Worm (Caenorhabditis elegans) whole organism, L1 larva: ENCODE results near the gene ZK470.4.
A peak's percentile ranks its signal among the peaks of the same experiment; 100 is the strongest.

Experiments used
- blmp-1 ChIP-seq: fragments of 150-350 bp; optimal IDR thresholded peaks from 2 replicates; lab custom pipeline; 2014; ENCODE audit warnings: missing biosample characterization, missing genetic modification characterization
- ceh-63 ChIP-seq: fragments of 200-800 bp; sonication (Bioruptor generic); optimal IDR thresholded peaks from 2 replicates; lab custom pipeline; 2018; ENCODE audit warnings: mild to moderate bottlenecking, missing genetic modification characterization, missing compliant biosample characterization
- ceh-8 ChIP-seq: fragments of 200-800 bp; sonication (Bioruptor generic); optimal IDR thresholded peaks from 2 replicates; lab custom pipeline; 2018; ENCODE audit warnings: mild to moderate bottlenecking, missing genetic modification characterization, moderate library complexity, missing compliant biosample characterization
- ceh-82 ChIP-seq, 3 experiments: fragments of 150-350 bp in 1 of 3; sonication (generic microtip) in 2 of 3; optimal IDR thresholded peaks; 2 replicates each; lab custom pipeline; 2014 to 2017; ENCODE audit warnings: missing biosample characterization in 3 of 3, missing genetic modification characterization in 3 of 3
- efl-1 ChIP-seq, 4 experiments: fragments of 150-350 bp; optimal IDR thresholded peaks in 3 of 4; peaks in 1 of 4; 1 replicate in 1 of 4; 2 replicates in 3 of 4; lab custom pipeline; 2014; ENCODE audit warnings: missing biosample characterization in 2 of 4, missing genetic modification characterization in 2 of 4, missing genetic modification reagents in 2 of 4
- fkh-10 ChIP-seq: sonication (generic microtip); optimal IDR thresholded peaks from 2 replicates; lab custom pipeline; 2017; ENCODE audit warnings: missing biosample characterization, missing genetic modification reagents, missing genetic modification characterization
- lir-3 ChIP-seq: sonication (generic microtip); optimal IDR thresholded peaks from 2 replicates; lab custom pipeline; 2016; ENCODE audit warnings: mild to moderate bottlenecking, missing genetic modification characterization, moderate library complexity, missing compliant biosample characterization; ENCODE audit not compliant: poor library complexity
- nhr-11 ChIP-seq: fragments of 150-350 bp; optimal IDR thresholded peaks from 2 replicates; lab custom pipeline; 2014; ENCODE audit warnings: missing biosample characterization, missing genetic modification characterization
- nhr-28 ChIP-seq: fragments of 150-350 bp; optimal IDR thresholded peaks from 2 replicates; lab custom pipeline; 2014; ENCODE audit warnings: missing biosample characterization, missing genetic modification characterization
- skn-1 ChIP-seq: fragments of 150-350 bp; optimal IDR thresholded peaks from 2 replicates; lab custom pipeline; 2014; ENCODE audit warnings: missing biosample characterization, missing genetic modification characterization
- snpc-4 ChIP-seq: fragments of 150-350 bp; optimal IDR thresholded peaks from 2 replicates; lab custom pipeline; 2014; ENCODE audit warnings: missing biosample characterization, missing genetic modification characterization
- unc-86 ChIP-seq: sonication (generic microtip); optimal IDR thresholded peaks from 2 replicates; lab custom pipeline; 2016; ENCODE audit warnings: missing genetic modification characterization, missing compliant biosample characterization

DNA sequence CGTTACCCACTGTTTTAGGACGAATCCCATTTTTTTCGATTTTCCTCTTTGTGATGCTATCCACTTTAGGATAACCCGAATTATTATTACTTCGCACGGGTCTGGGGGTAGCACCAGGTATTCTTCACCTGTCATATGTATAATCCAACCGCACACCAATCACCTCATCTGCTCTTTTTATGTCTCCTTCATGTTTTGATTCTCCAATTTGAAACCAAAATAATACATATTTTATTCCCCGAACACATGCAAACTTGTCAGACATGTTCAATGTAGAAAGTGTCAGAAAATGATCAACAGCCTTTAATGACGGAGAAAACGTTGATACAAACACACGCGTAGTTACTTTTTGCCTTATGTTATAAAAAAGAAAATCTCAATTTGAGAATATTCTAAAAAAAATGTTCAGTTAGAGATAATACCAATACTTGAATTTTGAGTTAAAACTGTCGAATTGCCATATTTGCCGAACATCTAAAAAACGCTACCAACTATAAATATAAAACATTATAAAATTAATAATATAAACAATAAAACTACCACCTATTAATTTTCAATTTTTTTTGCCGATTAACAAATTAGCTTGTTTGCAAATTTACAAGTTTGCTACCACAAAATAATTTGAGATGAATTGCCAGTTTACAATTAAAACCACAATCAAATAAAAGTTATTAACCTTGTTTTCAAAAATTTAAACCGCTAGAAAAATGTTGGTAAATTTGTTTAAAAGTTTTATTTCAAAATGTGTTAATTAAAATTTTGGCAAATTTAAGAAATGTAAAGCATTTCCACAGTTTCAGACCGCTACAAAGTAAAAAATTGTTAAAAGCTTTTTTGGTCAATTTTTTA lies 8.3 kb upstream of the ZK470.4 start:
- no peak for TF ChIP-seq snpc-4
- TF ChIP-seq ceh-8 (GFP tag; lab: Kevin White, UChicago), result no peak
- no peak for TF ChIP-seq unc-86 (tag; lab: Kevin White, UChicago)
- peak; percentile 24 for TF ChIP-seq skn-1 (tag; lab: Kevin White, UChicago)
- no peak for TF ChIP-seq efl-1 (optimal IDR thresholded peaks at IDR 0.05; lab: Kevin White, UChicago)
- TF ChIP-seq efl-1 (GFP tag; optimal IDR thresholded peaks at IDR 0.05 in 1 of 2; lab: Kevin White, UChicago), result peak in 1 of 2 experiments; percentile 71
- no peak for TF ChIP-seq blmp-1 (tag; lab: Kevin White, UChicago)
- no peak for TF ChIP-seq lir-3 (tag; lab: Kevin White, UChicago)
- no peak for TF ChIP-seq fkh-10
- no peak for TF ChIP-seq ceh-63
- peak; percentile 33 for TF ChIP-seq nhr-11 (tag; lab: Kevin White, UChicago)
- TF ChIP-seq nhr-28, result no peak
- TF ChIP-seq ceh-82 (tag; optimal IDR thresholded peaks at IDR 0.05; lab: Kevin White, UChicago), result no peak
